Worm (Caenorhabditis elegans): ENCODE measurements around the gene K03B8.8.

Gene K03B8.8

ce11 chrV:11372284-11372878, 38.4 kb downstream of the K03B8.8 start:
- TF ChIP-seq aha-1 (tag) (peak; percentile 91), fkh-10 (GFP tag; optimal IDR thresholded peaks at IDR 0.05) (no peak)

- TF ChIP-seq zip-11 (GFP tag; IDR thresholded peaks at IDR 0.05) (no peak), spr-1 (tag; optimal IDR thresholded peaks at IDR 0.05) (no peak), unc-130 (GFP tag; optimal IDR thresholded peaks at IDR 0.05) (no peak), aha-1 (tag) (peak; percentile 75), ces-1 (GFP tag; optimal IDR thresholded peaks at IDR 0.05) (no peak), egl-27 (tag; optimal IDR thresholded peaks at IDR 0.05) (no peak)
These were observed 44.7 kb downstream of the K03B8.8 start, which contains the start of gene dop-5 for ce11 chrV:11366129-11366528. dop-5 (minus strand) TSS chrV:11366229.

- TF ChIP-seq D1046.2 (GFP tag; IDR thresholded peaks at IDR 0.05) (no peak), nhr-237 (tag; optimal IDR thresholded peaks at IDR 0.05) (no peak), lin-38 (GFP tag; IDR thresholded peaks at IDR 0.05) (no peak), jun-1 (tag; optimal IDR thresholded peaks at IDR 0.05) (no peak), tag-97 (GFP tag; IDR thresholded peaks at IDR 0.05) (no peak), nhr-28 (tag; optimal IDR thresholded peaks at IDR 0.05) (no peak), ama-1 (optimal IDR thresholded peaks at IDR 0.05) (no peak), unc-62 (GFP tag; optimal IDR thresholded peaks at IDR 0.05 in 1 of 2) (peak in 1 of 2 experiments; percentile 57), unc-62 (tag; optimal IDR thresholded peaks at IDR 0.05) (no peak), F44E2.7 (GFP tag; IDR thresholded peaks at IDR 0.05) (no peak), dpl-1 (GFP tag; optimal IDR thresholded peaks at IDR 0.05) (no peak), spr-1 (tag; optimal IDR thresholded peaks at IDR 0.05) (no peak), ceh-44 (GFP tag; IDR thresholded peaks at IDR 0.05) (no peak), aha-1 (tag) (peak; percentile 92)
These were observed 47.2 kb downstream of the K03B8.8 start for ce11 chrV:11363575-11363974.

All from whole organism, L4 larva.